Worm (Caenorhabditis elegans) whole organism, L1 larva: ENCODE measurements around the gene col-159.

Experiments used
- elt-3 ChIP-seq, 6 experiments: fragments of 150-350 bp in 1 of 6; sonication (generic microtip); optimal IDR thresholded peaks; 2 replicates each; lab custom pipeline; 2017 to 2018; ENCODE audit warnings: missing biosample characterization in 6 of 6, missing genetic modification characterization in 6 of 6, inconsistent platforms in 1 of 6
- fkh-4 ChIP-seq: sonication (generic microtip); optimal IDR thresholded peaks from 2 replicates; lab custom pipeline; 2016; ENCODE audit warnings: missing compliant biosample characterization, missing genetic modification characterization, borderline replicate concordance
- mab-9 ChIP-seq: fragments of 200-800 bp; sonication (Bioruptor generic); IDR thresholded peaks from 2 replicates; pipeline ENCODE4 v1.3.6; 2022; ENCODE audit warnings: missing genetic modification reagents, missing genetic modification characterization, missing compliant biosample characterization
- nhr-90 ChIP-seq: sonication (generic microtip); optimal IDR thresholded peaks from 2 replicates; lab custom pipeline; 2016; ENCODE audit warnings: mild to moderate bottlenecking, missing genetic modification characterization, missing compliant biosample characterization; ENCODE audit not compliant: poor library complexity

- TF ChIP-seq mab-9 (GFP tag; lab: Robert Waterston, UW): no peak
- TF ChIP-seq fkh-4: no peak
- TF ChIP-seq elt-3 (tag; optimal IDR thresholded peaks at IDR 0.05; lab: Kevin White, UChicago): no peak
- no peak for TF ChIP-seq nhr-90
Measured at ce11 chrV:13212584-13212983, 10.6 kb upstream of the col-159 start.
